Worm (Caenorhabditis elegans): ENCODE data around the gene sru-40.

sru-40 gene

ce11 chrV:9812216-9812615 lies 21.6 kb downstream of the sru-40 start:
- TF ChIP-seq lim-6 (tag; optimal IDR thresholded peaks at IDR 0.05), result no peak
- TF ChIP-seq rnt-1 (tag; optimal IDR thresholded peaks at IDR 0.05), result no peak
- no peak for TF ChIP-seq ceh-48 (tag; optimal IDR thresholded peaks at IDR 0.05)
- no peak for TF ChIP-seq ceh-2 (tag; optimal IDR thresholded peaks at IDR 0.05)
- no peak for TF ChIP-seq gmeb-2 (tag; optimal IDR thresholded peaks at IDR 0.05)
- TF ChIP-seq ama-1 (optimal IDR thresholded peaks at IDR 0.05), result no peak
- no peak for TF ChIP-seq nfya-1 (tag; optimal IDR thresholded peaks at IDR 0.05)
- no peak for TF ChIP-seq dve-1 (tag; optimal IDR thresholded peaks at IDR 0.05)
- TF ChIP-seq madf-2 (tag; optimal IDR thresholded peaks at IDR 0.05), result no peak
- TF ChIP-seq eyg-1 (tag; optimal IDR thresholded peaks at IDR 0.05), result no peak
- TF ChIP-seq unc-55 (GFP tag; optimal IDR thresholded peaks at IDR 0.05), result no peak
- TF ChIP-seq ceh-6 (GFP tag; optimal IDR thresholded peaks at IDR 0.05), result no peak
- TF ChIP-seq unc-86 (tag; optimal IDR thresholded peaks at IDR 0.05), result no peak

- TF ChIP-seq pha-4 (tag; optimal IDR thresholded peaks at IDR 0.05) (no peak), unc-55 (GFP tag; optimal IDR thresholded peaks at IDR 0.05) (no peak), ets-4 (tag; optimal IDR thresholded peaks at IDR 0.05) (no peak), lim-6 (tag; optimal IDR thresholded peaks at IDR 0.05) (no peak), elt-4 (tag; optimal IDR thresholded peaks at IDR 0.05) (no peak), odd-2 (tag; optimal IDR thresholded peaks at IDR 0.05) (no peak), dve-1 (tag; optimal IDR thresholded peaks at IDR 0.05) (no peak), K02D7.2 (tag; optimal IDR thresholded peaks at IDR 0.05) (no peak), rnt-1 (tag; optimal IDR thresholded peaks at IDR 0.05) (no peak), ceh-14 (tag; optimal IDR thresholded peaks at IDR 0.05) (no peak), ref-2 (tag; optimal IDR thresholded peaks at IDR 0.05) (no peak), ahr-1 (tag; optimal IDR thresholded peaks at IDR 0.05) (no peak), nfya-1 (tag; optimal IDR thresholded peaks at IDR 0.05) (no peak), sox-4 (tag; optimal IDR thresholded peaks at IDR 0.05) (no peak), unc-42 (tag; optimal IDR thresholded peaks at IDR 0.05) (no peak)
Measured at ce11 chrV:9811154-9811553, 22.6 kb downstream of the sru-40 start, which contains the start of gene sru-29. Gene sru-29 (plus strand): TSS chrV:9811454.

- no peak for TF ChIP-seq hlh-8 (tag; optimal IDR thresholded peaks at IDR 0.05)
- TF ChIP-seq tbx-7 (tag; optimal IDR thresholded peaks at IDR 0.05), result no peak
- TF ChIP-seq fax-1 (tag; optimal IDR thresholded peaks at IDR 0.05), result no peak
- no peak for TF ChIP-seq ceh-6 (GFP tag; optimal IDR thresholded peaks at IDR 0.05)
- TF ChIP-seq ceh-14 (tag; optimal IDR thresholded peaks at IDR 0.05), result no peak
- TF ChIP-seq ceh-24 (tag; optimal IDR thresholded peaks at IDR 0.05), result no peak
- TF ChIP-seq nhr-232 (tag; optimal IDR thresholded peaks at IDR 0.05), result no peak
- TF ChIP-seq ceh-45 (GFP tag; IDR thresholded peaks at IDR 0.05), result no peak
- TF ChIP-seq pat-9 (tag; optimal IDR thresholded peaks at IDR 0.05), result no peak
- no peak for TF ChIP-seq hlh-30 (tag; optimal IDR thresholded peaks at IDR 0.05; ENCODE audit: insufficient read depth)
- TF ChIP-seq ceh-22 (tag; optimal IDR thresholded peaks at IDR 0.05), result no peak
- no peak for TF ChIP-seq madf-2 (tag; optimal IDR thresholded peaks at IDR 0.05)
- no peak for TF ChIP-seq ahr-1 (tag; optimal IDR thresholded peaks at IDR 0.05)
- no peak for TF ChIP-seq elt-4 (tag; optimal IDR thresholded peaks at IDR 0.05)
- TF ChIP-seq pha-4 (tag; optimal IDR thresholded peaks at IDR 0.05), result no peak
- no peak for TF ChIP-seq zip-5 (tag; optimal IDR thresholded peaks at IDR 0.05)
- no peak for TF ChIP-seq unc-86 (tag; optimal IDR thresholded peaks at IDR 0.05)
- TF ChIP-seq dve-1 (tag; optimal IDR thresholded peaks at IDR 0.05), result no peak
Measured at ce11 chrV:9805161-9805560, 28.6 kb downstream of the sru-40 start, which contains the start of gene sru-37. Gene sru-37 (plus strand): TSS chrV:9805461.

ce11 chrV:9803176-9803575 lies 30.6 kb downstream of the sru-40 start, which contains the start of gene sru-39:
Gene sru-39 (plus strand): TSS chrV:9803476.
- TF ChIP-seq ceh-9 (tag; optimal IDR thresholded peaks at IDR 0.05), result no peak
- no peak for TF ChIP-seq dmd-4 (tag; optimal IDR thresholded peaks at IDR 0.05; ENCODE audit: borderline replicate concordance)
- TF ChIP-seq pha-4 (tag; optimal IDR thresholded peaks at IDR 0.05), result no peak
- no peak for TF ChIP-seq unc-55 (GFP tag; optimal IDR thresholded peaks at IDR 0.05)
- no peak for TF ChIP-seq ceh-6 (GFP tag; optimal IDR thresholded peaks at IDR 0.05)
- TF ChIP-seq ceh-31 (tag; optimal IDR thresholded peaks at IDR 0.05), result no peak
- TF ChIP-seq fkh-10 (GFP tag; optimal IDR thresholded peaks at IDR 0.05), result no peak
- TF ChIP-seq ztf-16 (tag; optimal IDR thresholded peaks at IDR 0.05), result no peak
- TF ChIP-seq sdc-2 (tag; optimal IDR thresholded peaks at IDR 0.05), result no peak
- no peak for TF ChIP-seq nhr-11 (tag; optimal IDR thresholded peaks at IDR 0.05)
- no peak for TF ChIP-seq pha-2 (tag; optimal IDR thresholded peaks at IDR 0.05)
- TF ChIP-seq ceh-18 (tag; optimal IDR thresholded peaks at IDR 0.05), result no peak
- TF ChIP-seq elt-2 (tag; optimal IDR thresholded peaks at IDR 0.05), result no peak
- TF ChIP-seq pqm-1 (tag; optimal IDR thresholded peaks at IDR 0.05), result no peak
- no peak for TF ChIP-seq ttx-3 (tag; optimal IDR thresholded peaks at IDR 0.05)
- no peak for TF ChIP-seq unc-3 (GFP tag; conservative IDR thresholded peaks at IDR 0.05)
- TF ChIP-seq unc-3 (tag; optimal IDR thresholded peaks at IDR 0.05), result no peak
- no peak for TF ChIP-seq hlh-13 (GFP tag; optimal IDR thresholded peaks at IDR 0.05)
